Worm (Caenorhabditis elegans): Measurements from ENCODE around the gene D1086.12.

- TF ChIP-seq nhr-237 (tag; optimal IDR thresholded peaks at IDR 0.05), result no peak
- TF ChIP-seq nhr-43 (tag; optimal IDR thresholded peaks at IDR 0.05; ENCODE audit: poor library complexity, severe bottlenecking), result no peak
- no peak for TF ChIP-seq fkh-10 (GFP tag; optimal IDR thresholded peaks at IDR 0.05)
- no peak for TF ChIP-seq unc-62 (GFP tag; optimal IDR thresholded peaks at IDR 0.05)
Measured at ce11 chrV:14103970-14104369, 3.0 kb downstream of the D1086.12 start, which contains the start of gene D1086.9.

All from whole organism, L3 larva.